Worm (Caenorhabditis elegans) whole organism, young adult: ENCODE data around the gene M03F8.6.

Experiments used
- B0336.3 ChIP-seq: fragments of 200-800 bp; sonication (Bioruptor generic); IDR thresholded peaks from 2 replicates; pipeline ENCODE4 v1.3.6; 2022; ENCODE audit warnings: missing genetic modification characterization, missing compliant biosample characterization
- D2030.7 ChIP-seq: fragments of 200-800 bp; sonication (Bioruptor generic); IDR thresholded peaks from 2 replicates; pipeline ENCODE4 v1.3.6; 2022; ENCODE audit warnings: missing genetic modification reagents, missing genetic modification characterization, missing compliant biosample characterization
- F37B4.10 ChIP-seq: fragments of 200-800 bp; sonication (Bioruptor generic); IDR thresholded peaks from 2 replicates; pipeline ENCODE4 v1.3.6; 2022; ENCODE audit warnings: missing genetic modification characterization, missing compliant biosample characterization
- F52B5.7 ChIP-seq: sonication (generic microtip); optimal IDR thresholded peaks from 2 replicates; lab custom pipeline; 2016; ENCODE audit warnings: mild to moderate bottlenecking, missing genetic modification characterization, missing compliant biosample characterization
- F57C9.4 ChIP-seq: sonication (generic microtip); optimal IDR thresholded peaks from 2 replicates; lab custom pipeline; 2017; ENCODE audit warnings: mild to moderate bottlenecking, missing genetic modification characterization, missing compliant biosample characterization
- K11D2.4 ChIP-seq: fragments of 200-800 bp; sonication (Bioruptor generic); IDR thresholded peaks from 2 replicates; pipeline ENCODE4 v1.3.6; 2022; ENCODE audit warnings: missing genetic modification reagents, missing genetic modification characterization, missing compliant biosample characterization
- K12H6.12 ChIP-seq: fragments of 200-800 bp; sonication (Bioruptor generic); optimal IDR thresholded peaks from 2 replicates; lab custom pipeline; 2018; ENCODE audit warnings: mild to moderate bottlenecking, missing genetic modification characterization, missing compliant biosample characterization
- T07F8.4 ChIP-seq: sonication (generic microtip); optimal IDR thresholded peaks from 2 replicates; lab custom pipeline; 2016; ENCODE audit warnings: mild to moderate bottlenecking, missing genetic modification characterization, moderate library complexity, missing compliant biosample characterization
- Y53G8AR.9 ChIP-seq: fragments of 200-800 bp; sonication (Bioruptor generic); conservative IDR thresholded peaks from 2 replicates; pipeline ENCODE4 v1.3.6; 2022; ENCODE audit warnings: missing genetic modification reagents, missing genetic modification characterization, missing compliant biosample characterization
- ZK185.1 ChIP-seq: sonication (generic microtip); optimal IDR thresholded peaks from 2 replicates; lab custom pipeline; 2016; ENCODE audit warnings: mild to moderate bottlenecking, missing genetic modification characterization, missing compliant biosample characterization; ENCODE audit not compliant: poor library complexity, severe bottlenecking
- akir-1 ChIP-seq: fragments of 200-800 bp; sonication (Bioruptor generic); optimal IDR thresholded peaks from 2 replicates; lab custom pipeline; 2018; ENCODE audit warnings: mild to moderate bottlenecking, missing genetic modification characterization, moderate library complexity, missing compliant biosample characterization
- attf-3 ChIP-seq: fragments of 200-800 bp; sonication (Bioruptor generic); conservative IDR thresholded peaks from 2 replicates; pipeline ENCODE4 v1.3.6; 2022; ENCODE audit warnings: missing genetic modification reagents, missing genetic modification characterization, missing compliant biosample characterization
- cebp-1 ChIP-seq, 2 experiments: fragments of 200-800 bp in 1 of 2; sonication (Bioruptor generic) in 1 of 2; sonication (generic microtip) in 1 of 2; IDR thresholded peaks in 1 of 2; optimal IDR thresholded peaks in 1 of 2; 2 replicates each; pipeline versions ENCODE4 v1.3.6 to Lab custom; 2017 to 2022; ENCODE audit warnings: missing compliant biosample characterization in 2 of 2, missing genetic modification characterization in 2 of 2, mild to moderate bottlenecking in 1 of 2, missing genetic modification reagents in 1 of 2, moderate library complexity in 1 of 2
- cebp-2 ChIP-seq: fragments of 200-800 bp; sonication (Bioruptor generic); IDR thresholded peaks from 2 replicates; pipeline ENCODE4 v1.3.6; 2022; ENCODE audit warnings: missing genetic modification characterization, missing compliant biosample characterization
- ceh-27 ChIP-seq: fragments of 200-800 bp; sonication (Bioruptor generic); optimal IDR thresholded peaks from 2 replicates; lab custom pipeline; 2018; ENCODE audit warnings: mild to moderate bottlenecking, missing genetic modification characterization, moderate library complexity, missing compliant biosample characterization
- ceh-91 ChIP-seq: fragments of 200-800 bp; sonication (Bioruptor generic); IDR thresholded peaks from 2 replicates; pipeline ENCODE4 v1.3.6; 2022; ENCODE audit warnings: missing genetic modification reagents, missing genetic modification characterization, missing compliant biosample characterization
- die-1 ChIP-seq: sonication (generic microtip); optimal IDR thresholded peaks from 2 replicates; lab custom pipeline; 2016; ENCODE audit warnings: missing genotype, mild to moderate bottlenecking, missing genetic modification characterization, missing compliant biosample characterization
- dox-1 ChIP-seq: fragments of 200-800 bp; sonication (Bioruptor generic); IDR thresholded peaks from 2 replicates; pipeline ENCODE4 v1.3.6; 2022; ENCODE audit warnings: missing genetic modification reagents, missing genetic modification characterization, missing compliant biosample characterization
- efl-1 ChIP-seq: fragments of 150-350 bp; optimal IDR thresholded peaks from 2 replicates; lab custom pipeline; 2014; ENCODE audit warnings: missing biosample characterization, missing genetic modification reagents, missing genetic modification characterization
- egrh-3 ChIP-seq: fragments of 200-800 bp; sonication (Bioruptor generic); IDR thresholded peaks from 2 replicates; pipeline ENCODE4 v1.3.6; 2022; ENCODE audit warnings: missing genetic modification reagents, missing genetic modification characterization, missing compliant biosample characterization
- ekl-4 ChIP-seq: fragments of 200-800 bp; sonication (Bioruptor generic); IDR thresholded peaks from 2 replicates; pipeline ENCODE4 v1.3.6; 2022; ENCODE audit warnings: missing genetic modification reagents, missing genetic modification characterization, missing compliant biosample characterization
- ets-4 ChIP-seq: fragments of 200-800 bp; sonication (Bioruptor generic); optimal IDR thresholded peaks from 2 replicates; lab custom pipeline; 2018; ENCODE audit warnings: mild to moderate bottlenecking, missing genetic modification characterization, missing compliant biosample characterization
- gei-17 ChIP-seq: fragments of 200-800 bp; sonication (Bioruptor generic); optimal IDR thresholded peaks from 2 replicates; lab custom pipeline; 2018; ENCODE audit warnings: mild to moderate bottlenecking, missing genetic modification characterization, missing compliant biosample characterization
- hlh-26 ChIP-seq: fragments of 200-800 bp; sonication (Bioruptor generic); conservative IDR thresholded peaks from 2 replicates; pipeline ENCODE4 v1.3.6; 2022; ENCODE audit warnings: missing genetic modification reagents, missing genetic modification characterization, missing compliant biosample characterization
- hmg-20 ChIP-seq: fragments of 200-800 bp; sonication (Bioruptor generic); IDR thresholded peaks from 2 replicates; pipeline ENCODE4 v1.3.6; 2022; ENCODE audit warnings: missing genetic modification reagents, missing genetic modification characterization, missing compliant biosample characterization
- let-607 ChIP-seq, 2 experiments: fragments of 200-800 bp in 1 of 2; sonication (Bioruptor generic) in 1 of 2; sonication (generic microtip) in 1 of 2; optimal IDR thresholded peaks; 2 replicates each; lab custom pipeline; 2016 to 2018; ENCODE audit warnings: mild to moderate bottlenecking in 2 of 2, missing compliant biosample characterization in 2 of 2, missing genetic modification characterization in 2 of 2, moderate library complexity in 2 of 2, missing genotype in 1 of 2
- lin-26 ChIP-seq: fragments of 200-800 bp; sonication (Bioruptor generic); IDR thresholded peaks from 2 replicates; pipeline ENCODE4 v1.3.6; 2022; ENCODE audit warnings: missing genetic modification reagents, missing genetic modification characterization, missing compliant biosample characterization
- lin-54 ChIP-seq: fragments of 200-800 bp; sonication (Bioruptor generic); optimal IDR thresholded peaks from 2 replicates; lab custom pipeline; 2018; ENCODE audit warnings: mild to moderate bottlenecking, missing genetic modification characterization, missing compliant biosample characterization
- lsy-27 ChIP-seq: sonication (generic microtip); optimal IDR thresholded peaks from 2 replicates; lab custom pipeline; 2017; ENCODE audit warnings: missing genetic modification characterization, mild to moderate bottlenecking, missing compliant biosample characterization, antibody characterized with exemption, missing genotype, borderline replicate concordance; ENCODE audit not compliant: insufficient read depth
- madf-3 ChIP-seq: fragments of 200-800 bp; sonication (Bioruptor generic); IDR thresholded peaks from 2 replicates; pipeline ENCODE4 v1.3.6; 2022; ENCODE audit warnings: missing genetic modification reagents, missing genetic modification characterization, missing compliant biosample characterization
- madf-6 ChIP-seq: fragments of 200-800 bp; sonication (Bioruptor generic); IDR thresholded peaks from 2 replicates; pipeline ENCODE4 v1.3.6; 2022; ENCODE audit warnings: missing genetic modification reagents, missing genetic modification characterization, missing compliant biosample characterization
- mes-4 ChIP-seq: sonication (generic microtip); optimal IDR thresholded peaks from 2 replicates; lab custom pipeline; 2016; ENCODE audit warnings: missing genotype, missing genetic modification characterization, missing compliant biosample characterization
- mxl-1 ChIP-seq: sonication (generic microtip); optimal IDR thresholded peaks from 2 replicates; lab custom pipeline; 2016; ENCODE audit warnings: missing genetic modification characterization, missing compliant biosample characterization
- nhr-179 ChIP-seq: sonication (generic microtip); optimal IDR thresholded peaks from 2 replicates; lab custom pipeline; 2016; ENCODE audit warnings: mild to moderate bottlenecking, missing genetic modification characterization, missing compliant biosample characterization
- nhr-80 ChIP-seq: sonication (generic microtip); optimal IDR thresholded peaks from 2 replicates; lab custom pipeline; 2016; ENCODE audit warnings: missing genetic modification characterization, missing compliant biosample characterization
- pha-4 ChIP-seq: fragments of 150-350 bp; sonication (generic microtip); optimal IDR thresholded peaks from 2 replicates; lab custom pipeline; 2014; ENCODE audit warnings: missing biosample characterization, missing genetic modification reagents, missing genetic modification characterization
- sptf-2 ChIP-seq: fragments of 200-800 bp; sonication (Bioruptor generic); optimal IDR thresholded peaks from 2 replicates; lab custom pipeline; 2018; ENCODE audit warnings: mild to moderate bottlenecking, missing genetic modification characterization, missing compliant biosample characterization
- tbp1 ChIP-seq: fragments of 200-800 bp; sonication (Bioruptor generic); optimal IDR thresholded peaks from 2 replicates; lab custom pipeline; 2018; ENCODE audit warnings: mild to moderate bottlenecking, missing genetic modification characterization, missing compliant biosample characterization
- unc-130 ChIP-seq: sonication (generic microtip); optimal IDR thresholded peaks from 2 replicates; lab custom pipeline; 2016; ENCODE audit warnings: missing genetic modification reagents, missing genetic modification characterization, missing compliant biosample characterization
- unc-62 ChIP-seq: fragments of 150-350 bp; optimal IDR thresholded peaks from 2 replicates; lab custom pipeline; 2014; ENCODE audit warnings: missing biosample characterization, missing genetic modification reagents, missing genetic modification characterization
- zfh-2 ChIP-seq: fragments of 200-800 bp; sonication (Bioruptor generic); conservative IDR thresholded peaks from 2 replicates; pipeline ENCODE4 v1.3.6; 2022; ENCODE audit warnings: missing genetic modification reagents, missing genetic modification characterization, missing compliant biosample characterization
- ztf-18 ChIP-seq: sonication (generic microtip); optimal IDR thresholded peaks from 2 replicates; lab custom pipeline; 2016; ENCODE audit warnings: missing genotype, mild to moderate bottlenecking, missing genetic modification characterization, missing compliant biosample characterization
- ztf-22 ChIP-seq: fragments of 200-800 bp; sonication (Bioruptor generic); optimal IDR thresholded peaks from 2 replicates; lab custom pipeline; 2018; ENCODE audit warnings: mild to moderate bottlenecking, missing genetic modification characterization, moderate library complexity, missing compliant biosample characterization
- ztf-26 ChIP-seq: sonication (generic microtip); optimal IDR thresholded peaks from 2 replicates; lab custom pipeline; 2017; ENCODE audit warnings: missing genetic modification characterization, missing compliant biosample characterization

The M03F8.6 gene

DNA sequence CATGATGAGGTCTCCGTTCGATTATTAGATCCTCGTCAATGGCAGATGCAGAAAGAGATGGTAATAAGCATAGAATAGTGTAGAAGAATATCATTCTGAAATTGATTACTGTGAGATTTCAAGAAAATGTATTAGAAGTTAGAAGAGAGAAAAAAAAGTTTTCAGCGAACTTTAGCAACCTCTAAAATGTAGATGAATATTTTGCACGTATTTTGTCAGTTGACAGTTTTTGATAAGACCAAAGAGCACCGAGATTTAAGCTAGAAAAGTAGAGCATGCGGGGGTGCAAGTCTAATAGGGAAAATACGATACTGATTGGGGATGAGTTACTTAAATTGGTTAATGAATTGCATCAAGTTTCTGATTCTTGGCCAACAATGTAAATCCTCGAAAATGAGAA lies at the start of gene M03F8.6:
Gene M03F8.6, minus strand, starts transcription at position 101 of the 400 bp plus-strand sequence.
- TF ChIP-seq egrh-3 (GFP tag; lab: Robert Waterston, UW) (no peak), Y53G8AR.9 (no peak), unc-62 (GFP tag; lab: Kevin White, UChicago) (no peak), T07F8.4 (tag; lab: Kevin White, UChicago) (no peak), akir-1 (GFP tag; lab: Kevin White, UChicago) (no peak), nhr-179 (tag; lab: Kevin White, UChicago) (no peak), ceh-91 (GFP tag; lab: Robert Waterston, UW) (no peak), tbp1 (GFP tag; lab: Kevin White, UChicago) (no peak), lin-54 (GFP tag; lab: Kevin White, UChicago) (no peak), gei-17 (GFP tag; lab: Kevin White, UChicago) (no peak), D2030.7 (GFP tag; lab: Robert Waterston, UW) (no peak), F52B5.7 (tag; lab: Kevin White, UChicago) (no peak), mes-4 (no peak), lsy-27 (tag; lab: Kevin White, UChicago) (no peak), hlh-26 (no peak)

- TF ChIP-seq efl-1: no peak
- TF ChIP-seq, all 124 proteins: peak for 0
These were observed 48.7 kb upstream of the M03F8.6 start, which contains the start of gene fos-1 for ce11 chrV:6003301-6003700. Gene fos-1 (plus strand): TSS chrV:6003601.

- TF ChIP-seq ekl-4 (GFP tag; lab: Robert Waterston, UW) (peak; percentile 82), K11D2.4 (peak; percentile 90), madf-6 (peak; percentile 43; the same call in 1 of the 2 replicates), ztf-26 (tag; lab: Kevin White, UChicago) (peak; percentile 92), dox-1 (peak; percentile 91), ZK185.1 (tag; lab: Kevin White, UChicago) (peak; percentile 78), cebp-2 (0 out of 2 replicates have a peak, but pooled peaks have one; percentile 73), lin-26 (GFP tag; lab: Robert Waterston, UW) (peak; percentile 67; the same call in 1 of the 2 replicates), ceh-27 (GFP tag; lab: Kevin White, UChicago) (peak; percentile 80), pha-4 (tag; lab: Kevin White, UChicago) (peak; percentile 27), die-1 (tag; lab: Kevin White, UChicago) (peak; percentile 62), B0336.3 (peak; percentile 93), unc-130 (GFP tag; lab: Kevin White, UChicago) (no peak), akir-1 (GFP tag; lab: Kevin White, UChicago) (peak; percentile 13), F57C9.4 (no peak), K12H6.12 (peak; percentile 87), lin-54 (GFP tag; lab: Kevin White, UChicago) (peak; percentile 76), ztf-18 (tag; lab: Kevin White, UChicago) (peak; percentile 64), ets-4 (GFP tag; lab: Kevin White, UChicago) (peak; percentile 91), egrh-3 (GFP tag; lab: Robert Waterston, UW) (0 out of 2 replicates have a peak, but pooled peaks have one; percentile 14), F37B4.10 (GFP tag; lab: Robert Waterston, UW) (peak; percentile 89; the same call in 1 of the 2 replicates), sptf-2 (no peak), madf-3 (GFP tag; lab: Robert Waterston, UW) (peak; percentile 83; the same call in 1 of the 2 replicates), zfh-2 (GFP tag; lab: Robert Waterston, UW) (peak; percentile 90), nhr-80 (tag; lab: Kevin White, UChicago) (peak; percentile 97), attf-3 (peak; percentile 62), ztf-22 (GFP tag; lab: Kevin White, UChicago) (peak; percentile 83), cebp-1 (GFP tag; IDR thresholded peaks at IDR 0.05; lab: Robert Waterston, UW) (peak; percentile 26; the same call in 1 of the 2 replicates), cebp-1 (tag; optimal IDR thresholded peaks at IDR 0.05; lab: Kevin White, UChicago) (peak; percentile 91), let-607 (tag; optimal IDR thresholded peaks at IDR 0.05; lab: Kevin White, UChicago) (peak; percentile 84 to 92), mxl-1 (tag; lab: Kevin White, UChicago) (no peak), hmg-20 (GFP tag; lab: Robert Waterston, UW) (0 out of 2 replicates have a peak, but pooled peaks have one; percentile 13)
These were observed 45.7 kb upstream of the M03F8.6 start for ce11 chrV:6000368-6000802.
